Fruit fly (Drosophila melanogaster) whole organism, embryonic: ENCODE measurements around the gene cindr.

Source experiments
- Asciz ChIP-seq: fragments of 200-800 bp; sonication (Bioruptor generic); optimal IDR thresholded peaks from 2 replicates; lab custom pipeline; 2017; ENCODE audit warnings: missing biosample characterization, mild to moderate bottlenecking, missing genetic modification characterization, missing genetic modification reagents
- Bteb2 ChIP-seq: fragments of 200-800 bp; sonication (Bioruptor generic); optimal IDR thresholded peaks from 2 replicates; lab custom pipeline; 2016; ENCODE audit warnings: missing biosample characterization, missing genetic modification characterization
- C15 ChIP-seq: fragments of 200-800 bp; sonication (Bioruptor generic); IDR thresholded peaks from 3 replicates; pipeline ENCODE4 v1.3.6; 2022; ENCODE audit warnings: missing biosample characterization, missing genetic modification characterization
- CG10654 ChIP-seq: fragments of 200-800 bp; sonication (Bioruptor generic); optimal IDR thresholded peaks from 2 replicates; lab custom pipeline; 2016; ENCODE audit warnings: missing biosample characterization, missing genetic modification characterization
- CG12236 ChIP-seq: fragments of 200-800 bp; sonication (Bioruptor generic); optimal IDR thresholded peaks from 2 replicates; lab custom pipeline; 2016; ENCODE audit warnings: missing biosample characterization, missing genetic modification characterization
- CG12659 ChIP-seq: fragments of 200-800 bp; sonication (Bioruptor generic); optimal IDR thresholded peaks from 3 replicates; lab custom pipeline; 2017; ENCODE audit warnings: mild to moderate bottlenecking, missing biosample characterization, missing genetic modification reagents, missing genetic modification characterization
- CG14050 ChIP-seq: fragments of 200-800 bp; sonication (Bioruptor generic); IDR thresholded peaks from 3 replicates; pipeline ENCODE4 v1.3.6; 2022; ENCODE audit warnings: missing biosample characterization, missing genetic modification characterization
- CG14667 ChIP-seq: fragments of 200-800 bp; sonication (Bioruptor generic); IDR thresholded peaks from 2 replicates; pipeline ENCODE4 v1.3.6; 2022; ENCODE audit warnings: missing biosample characterization, missing genetic modification characterization
- CG1603 ChIP-seq: fragments of 200-800 bp; sonication (Bioruptor generic); optimal IDR thresholded peaks from 2 replicates; lab custom pipeline; 2019; ENCODE audit warnings: missing biosample characterization, mild to moderate bottlenecking, missing genetic modification characterization, moderate library complexity
- CG17328 ChIP-seq: fragments of 200-800 bp; sonication (Bioruptor generic); IDR thresholded peaks from 2 replicates; pipeline ENCODE4 v1.3.6; 2022; ENCODE audit warnings: missing biosample characterization, missing genetic modification characterization
- CG17612 ChIP-seq: fragments of 200-800 bp; sonication (Bioruptor generic); IDR thresholded peaks from 2 replicates; pipeline ENCODE4 v1.3.6; 2022; ENCODE audit warnings: missing biosample characterization, missing genetic modification characterization
- CG18764 ChIP-seq: fragments of 200-800 bp; sonication (Bioruptor generic); optimal IDR thresholded peaks from 3 replicates; lab custom pipeline; 2016; ENCODE audit warnings: missing biosample characterization, missing genetic modification characterization
- CG43689 ChIP-seq: fragments of 200-800 bp; sonication (Bioruptor generic); IDR thresholded peaks from 2 replicates; pipeline ENCODE4 v1.3.6; 2022; ENCODE audit warnings: missing biosample characterization, missing genetic modification characterization
- CG5180 ChIP-seq: fragments of 200-800 bp; sonication (Bioruptor generic); optimal IDR thresholded peaks from 3 replicates; lab custom pipeline; 2017; ENCODE audit warnings: missing biosample characterization, missing genetic modification characterization, mild to moderate bottlenecking, moderate library complexity, missing genetic modification reagents
- CG6175 ChIP-seq: fragments of 200-800 bp; sonication (Bioruptor generic); IDR thresholded peaks from 3 replicates; pipeline ENCODE4 v1.3.6; 2022; ENCODE audit warnings: missing biosample characterization, missing genetic modification characterization
- CG6689 ChIP-seq: fragments of 200-800 bp; sonication (Bioruptor generic); IDR thresholded peaks from 2 replicates; pipeline ENCODE4 v1.3.6; 2022; ENCODE audit warnings: missing biosample characterization, missing genetic modification characterization
- CG7963 ChIP-seq: fragments of 200-800 bp; sonication (Bioruptor generic); IDR thresholded peaks from 3 replicates; pipeline ENCODE4 v1.3.6; 2022; ENCODE audit warnings: missing biosample characterization, missing genetic modification characterization; ENCODE audit not compliant: partially characterized antibody
- CG8359 ChIP-seq: fragments of 200-800 bp; sonication (Bioruptor generic); optimal IDR thresholded peaks from 2 replicates; lab custom pipeline; 2017; ENCODE audit warnings: missing biosample characterization, mild to moderate bottlenecking, missing genetic modification characterization, borderline replicate concordance
- CG9727 ChIP-seq: fragments of 200-800 bp; sonication (Bioruptor generic); optimal IDR thresholded peaks from 3 replicates; lab custom pipeline; 2017; ENCODE audit warnings: missing biosample characterization, mild to moderate bottlenecking, missing genetic modification characterization
- CG9797 ChIP-seq: fragments of 200-800 bp; sonication (Bioruptor generic); optimal IDR thresholded peaks from 3 replicates; lab custom pipeline; 2018; ENCODE audit warnings: missing biosample characterization, mild to moderate bottlenecking, missing genetic modification characterization
- CG9876 ChIP-seq: fragments of 200-800 bp; sonication (Bioruptor generic); optimal IDR thresholded peaks from 2 replicates; lab custom pipeline; 2016; ENCODE audit warnings: missing biosample characterization, missing genetic modification characterization
- Dfd ChIP-seq, 2 experiments: fragments of >200 bp; optimal IDR thresholded peaks; 2 replicates each; lab custom pipeline; 2017; ENCODE audit warnings: missing biosample characterization in 2 of 2, missing genetic modification characterization in 2 of 2
- Doc3 ChIP-seq: fragments of 200-800 bp; sonication (Bioruptor generic); IDR thresholded peaks from 3 replicates; pipeline ENCODE4 v1.3.6; 2022; ENCODE audit warnings: missing biosample characterization, missing genetic modification characterization; ENCODE audit not compliant: partially characterized antibody
- Dp ChIP-seq: fragments of 200-800 bp; sonication (Bioruptor generic); optimal IDR thresholded peaks from 2 replicates; lab custom pipeline; 2018; ENCODE audit warnings: missing biosample characterization, mild to moderate bottlenecking, missing genetic modification characterization, moderate library complexity
- Drgx ChIP-seq: fragments of 200-800 bp; sonication (Bioruptor generic); IDR thresholded peaks from 2 replicates; pipeline ENCODE4 v1.3.6; 2022; ENCODE audit warnings: missing biosample characterization, missing genetic modification characterization
- E2f1 ChIP-seq: fragments of 200-800 bp; sonication (Bioruptor generic); IDR thresholded peaks from 2 replicates; pipeline ENCODE4 v1.3.6; 2022; ENCODE audit warnings: missing biosample characterization, missing genetic modification characterization
- Hr39 ChIP-seq: fragments of >200 bp; optimal IDR thresholded peaks from 2 replicates; lab custom pipeline; 2017
- Hr78 ChIP-seq, 2 experiments: fragments of 200-800 bp in 1 of 2; fragments of >200 bp in 1 of 2; sonication (Bioruptor generic) in 1 of 2; optimal IDR thresholded peaks; 2 replicates each; lab custom pipeline; 2017 to 2019; ENCODE audit warnings: missing biosample characterization in 2 of 2, missing genetic modification characterization in 2 of 2, mild to moderate bottlenecking in 1 of 2, moderate library complexity in 1 of 2
- Jarid2 ChIP-seq: fragments of 200-800 bp; sonication (Bioruptor generic); optimal IDR thresholded peaks from 3 replicates; lab custom pipeline; 2017; ENCODE audit warnings: mild to moderate bottlenecking, missing biosample characterization, missing genetic modification reagents, missing genetic modification characterization
- Poxn ChIP-seq: fragments of 200-800 bp; sonication (Bioruptor generic); IDR thresholded peaks from 2 replicates; pipeline ENCODE4 v1.3.6; 2022; ENCODE audit warnings: missing biosample characterization, missing genetic modification characterization
- Scr ChIP-seq: fragments of 200-800 bp; sonication (Bioruptor generic); IDR thresholded peaks from 2 replicates; pipeline ENCODE4 v1.3.6; 2022; ENCODE audit warnings: missing biosample characterization, missing genetic modification characterization; ENCODE audit not compliant: partially characterized antibody
- Six4 ChIP-seq: fragments of 200-800 bp; sonication (Bioruptor generic); optimal IDR thresholded peaks from 2 replicates; lab custom pipeline; 2016; ENCODE audit warnings: missing biosample characterization, missing genetic modification characterization
- Sox102F ChIP-seq: fragments of 200-800 bp; sonication (Bioruptor generic); optimal IDR thresholded peaks from 2 replicates; lab custom pipeline; 2018; ENCODE audit warnings: missing biosample characterization, mild to moderate bottlenecking, missing genetic modification characterization, moderate library complexity
- ab ChIP-seq: fragments of 200-800 bp; sonication (Bioruptor generic); optimal IDR thresholded peaks from 2 replicates; lab custom pipeline; 2016; ENCODE audit warnings: missing biosample characterization, missing genetic modification characterization
- bowl ChIP-seq: fragments of 200-800 bp; sonication (Bioruptor generic); IDR thresholded peaks from 2 replicates; pipeline ENCODE4 v1.3.6; 2022; ENCODE audit warnings: missing biosample characterization, missing genetic modification characterization
- cad ChIP-seq: fragments of >200 bp; optimal IDR thresholded peaks from 2 replicates; lab custom pipeline; 2017; ENCODE audit warnings: missing biosample characterization, missing genetic modification characterization
- crc ChIP-seq: fragments of 200-800 bp; sonication (Bioruptor generic); optimal IDR thresholded peaks from 2 replicates; lab custom pipeline; 2016; ENCODE audit warnings: missing biosample characterization, missing genetic modification characterization
- dan ChIP-seq: fragments of 200-800 bp; sonication (Bioruptor generic); IDR thresholded peaks from 2 replicates; pipeline ENCODE4 v1.3.6; 2022; ENCODE audit warnings: missing biosample characterization, missing genetic modification characterization
- ems ChIP-seq: fragments of 200-800 bp; sonication (Bioruptor generic); optimal IDR thresholded peaks from 3 replicates; lab custom pipeline; 2016; ENCODE audit warnings: missing biosample characterization, missing genetic modification characterization
- en ChIP-seq: fragments of 200-800 bp; sonication (Bioruptor generic); optimal IDR thresholded peaks from 2 replicates; lab custom pipeline; 2016; ENCODE audit warnings: missing biosample characterization, missing genetic modification characterization
- gcm2 ChIP-seq: fragments of 200-800 bp; sonication (Bioruptor generic); optimal IDR thresholded peaks from 2 replicates; lab custom pipeline; 2016; ENCODE audit warnings: missing biosample characterization, missing genetic modification characterization
- gfzf ChIP-seq: fragments of 200-800 bp; sonication (Bioruptor generic); optimal IDR thresholded peaks from 2 replicates; lab custom pipeline; 2016; ENCODE audit warnings: missing biosample characterization, mild to moderate bottlenecking, missing genetic modification characterization, moderate library complexity
- gsb-n ChIP-seq: fragments of 200-800 bp; sonication (Bioruptor generic); optimal IDR thresholded peaks from 3 replicates; lab custom pipeline; 2018; ENCODE audit warnings: missing biosample characterization, mild to moderate bottlenecking, missing genetic modification characterization
- insv ChIP-seq, 2 experiments: fragments of 200-800 bp; sonication (Bioruptor generic); optimal IDR thresholded peaks; 3 replicates each; lab custom pipeline; 2016 to 2018; ENCODE audit warnings: missing biosample characterization in 2 of 2, missing genetic modification characterization in 2 of 2
- lab ChIP-seq: fragments of 200-800 bp; sonication (Bioruptor generic); optimal IDR thresholded peaks from 3 replicates; lab custom pipeline; 2017; ENCODE audit warnings: missing biosample characterization, missing genetic modification characterization, mild to moderate bottlenecking, moderate library complexity, missing genetic modification reagents
- nau ChIP-seq: fragments of 200-800 bp; sonication (Bioruptor generic); optimal IDR thresholded peaks from 3 replicates; lab custom pipeline; 2017; ENCODE audit warnings: missing biosample characterization, mild to moderate bottlenecking, missing genetic modification characterization, missing genetic modification reagents
- sisA ChIP-seq: fragments of 200-800 bp; sonication (Bioruptor generic); IDR thresholded peaks from 2 replicates; pipeline ENCODE4 v1.3.6; 2022; ENCODE audit warnings: missing biosample characterization, missing genetic modification characterization
- stwl ChIP-seq: fragments of 200-800 bp; sonication (Bioruptor generic); optimal IDR thresholded peaks from 3 replicates; lab custom pipeline; 2018; ENCODE audit warnings: missing biosample characterization, mild to moderate bottlenecking, missing genetic modification characterization, moderate library complexity
- tio ChIP-seq: fragments of 200-800 bp; sonication (Bioruptor generic); optimal IDR thresholded peaks from 2 replicates; lab custom pipeline; 2017; ENCODE audit warnings: missing biosample characterization, missing genetic modification characterization, inconsistent platforms
- unc-4 ChIP-seq: fragments of 200-800 bp; sonication (Bioruptor generic); IDR thresholded peaks from 2 replicates; pipeline ENCODE4 v1.3.6; 2022; ENCODE audit warnings: missing biosample characterization, missing genetic modification characterization; ENCODE audit not compliant: partially characterized antibody
- usp ChIP-seq: fragments of >200 bp; optimal IDR thresholded peaks from 2 replicates; lab custom pipeline; 2017; ENCODE audit warnings: missing biosample characterization, missing genetic modification characterization

The cindr gene

dm6 chr3R:30796715-30797114 is 11.7 kb upstream of the cindr start (continued):
- TF ChIP-seq Jarid2 (GFP tag; lab: Kevin White, UChicago) (no peak), CG8359 (GFP tag; lab: Kevin White, UChicago) (no peak), gcm2 (GFP tag; lab: Kevin White, UChicago) (peak; percentile 37), usp (no peak), CG14667 (peak; percentile 63; the same call in 1 of the 2 replicates), CG10654 (GFP tag; lab: Kevin White, UChicago) (peak; percentile 6), sisA (GFP tag; lab: Robert Waterston, UW) (peak; percentile 82), CG7963 (no peak), CG9727 (GFP tag; lab: Kevin White, UChicago) (no peak), CG18764 (no peak), Hr39 (lab: Kevin White, UChicago) (no peak), en (no peak), CG43689 (GFP tag; lab: Robert Waterston, UW) (no peak), nau (GFP tag; lab: Kevin White, UChicago) (no peak), CG5180 (GFP tag; lab: Kevin White, UChicago) (peak; percentile 5), stwl (tag; lab: Kevin White, UChicago) (no peak), lab (GFP tag; lab: Kevin White, UChicago) (peak; percentile 44), CG12236 (GFP tag; lab: Kevin White, UChicago) (peak; percentile 31), Bteb2 (GFP tag; lab: Kevin White, UChicago) (peak; percentile 31), C15 (GFP tag; lab: Robert Waterston, UW) (0 out of 3 replicates have a peak, but pooled peaks have one; percentile 45), Poxn (GFP tag; lab: Robert Waterston, UW) (peak; percentile 50), Drgx (GFP tag; lab: Robert Waterston, UW) (peak; percentile 71), Scr (GFP tag; lab: Robert Waterston, UW) (no peak), bowl (GFP tag; lab: Robert Waterston, UW) (0 out of 2 replicates have a peak, but pooled peaks have one; percentile 23), gsb-n (no peak), insv (GFP tag; optimal IDR thresholded peaks at IDR 0.05; lab: Kevin White, UChicago) (no peak), CG9876 (GFP tag; lab: Kevin White, UChicago) (peak; percentile 8), CG17328 (peak; percentile 68), Hr78 (GFP tag; optimal IDR thresholded peaks at IDR 0.05; lab: Kevin White, UChicago) (no peak), CG6689 (GFP tag; lab: Robert Waterston, UW) (peak; percentile 63), cad (GFP tag; lab: Kevin White, UChicago) (no peak), dan (GFP tag; lab: Robert Waterston, UW) (no peak), crc (GFP tag; lab: Kevin White, UChicago) (no peak), Dp (GFP tag; lab: Kevin White, UChicago) (no peak), Dfd (GFP tag; optimal IDR thresholded peaks at IDR 0.05; lab: Kevin White, UChicago) (no peak), ems (peak; percentile 55), Six4 (GFP tag; lab: Kevin White, UChicago) (no peak), gfzf (GFP tag; lab: Kevin White, UChicago) (no peak), CG14050 (no peak), Doc3 (no peak), E2f1 (GFP tag; lab: Robert Waterston, UW) (peak; percentile 79), CG17612 (GFP tag; lab: Robert Waterston, UW) (peak; percentile 32; the same call in 1 of the 2 replicates), CG1603 (tag; lab: Kevin White, UChicago) (peak; percentile 76), Sox102F (GFP tag; lab: Kevin White, UChicago) (peak; percentile 66), unc-4 (no peak), CG9797 (GFP tag; lab: Kevin White, UChicago) (no peak), ab (GFP tag; lab: Kevin White, UChicago) (peak; percentile 40), CG12659 (peak; percentile 17), CG6175 (peak; percentile 76; the same call in 2 of the 3 replicates), tio (GFP tag; lab: Kevin White, UChicago) (peak; percentile 45), Asciz (GFP tag; lab: Kevin White, UChicago) (no peak)
